Fruit fly (Drosophila melanogaster) whole organism, pupa: Measurements from ENCODE around the gene Creld.

ENCODE experiments used
- CG10348 ChIP-seq: fragments of 200-800 bp; sonication (Bioruptor generic); IDR thresholded peaks from 2 replicates; pipeline ENCODE4 v1.3.6; 2022; ENCODE audit warnings: missing biosample characterization, missing genetic modification characterization
- CG12605 ChIP-seq: fragments of 200-800 bp; sonication (Bioruptor generic); IDR thresholded peaks from 2 replicates; pipeline ENCODE4 v1.3.6; 2022; ENCODE audit warnings: missing biosample characterization, missing genetic modification characterization
- CG14655 ChIP-seq: fragments of 200-800 bp; sonication (Bioruptor generic); optimal IDR thresholded peaks from 3 replicates; lab custom pipeline; 2017; ENCODE audit warnings: mild to moderate bottlenecking, missing biosample characterization, missing genetic modification reagents, missing genetic modification characterization
- CG15710 ChIP-seq: fragments of 200-800 bp; sonication (Bioruptor generic); optimal IDR thresholded peaks from 2 replicates; lab custom pipeline; 2018; ENCODE audit warnings: missing biosample characterization, mild to moderate bottlenecking, missing genetic modification characterization, moderate library complexity
- CG17806 ChIP-seq: fragments of 200-800 bp; sonication (Bioruptor generic); optimal IDR thresholded peaks from 2 replicates; lab custom pipeline; 2018; ENCODE audit warnings: missing biosample characterization, mild to moderate bottlenecking, missing genetic modification characterization, moderate library complexity
- CG34367 ChIP-seq: fragments of 200-800 bp; sonication (Bioruptor generic); optimal IDR thresholded peaks from 2 replicates; lab custom pipeline; 2018; ENCODE audit warnings: missing biosample characterization, mild to moderate bottlenecking, missing genetic modification characterization
- CG4496 ChIP-seq: fragments of 200-800 bp; sonication (Bioruptor generic); IDR thresholded peaks from 3 replicates; pipeline ENCODE4 v1.3.6; 2022; ENCODE audit warnings: missing biosample characterization, missing genetic modification characterization
- CG9948 ChIP-seq: fragments of 200-800 bp; sonication (Bioruptor generic); optimal IDR thresholded peaks from 2 replicates; lab custom pipeline; 2018; ENCODE audit warnings: missing biosample characterization, mild to moderate bottlenecking, missing genetic modification characterization, moderate library complexity
- EcR ChIP-seq: fragments of 200-800 bp; sonication (Bioruptor generic); optimal IDR thresholded peaks from 3 replicates; lab custom pipeline; 2019; ENCODE audit warnings: missing biosample characterization, missing genetic modification characterization, mild to moderate bottlenecking, moderate library complexity, missing genetic modification reagents
- Pif1A ChIP-seq: fragments of 200-800 bp; sonication (Bioruptor generic); optimal IDR thresholded peaks from 3 replicates; lab custom pipeline; 2016; ENCODE audit warnings: missing biosample characterization, missing genetic modification characterization
- Snoo ChIP-seq: fragments of 200-800 bp; sonication (Bioruptor generic); optimal IDR thresholded peaks from 3 replicates; lab custom pipeline; 2017; ENCODE audit warnings: missing biosample characterization, mild to moderate bottlenecking, missing genetic modification characterization, inconsistent platforms
- gl ChIP-seq: fragments of 200-800 bp; sonication (Bioruptor generic); optimal IDR thresholded peaks from 2 replicates; lab custom pipeline; 2018; ENCODE audit warnings: missing biosample characterization, mild to moderate bottlenecking, missing genetic modification characterization
- rn ChIP-seq: fragments of 200-800 bp; sonication (Bioruptor generic); IDR thresholded peaks from 2 replicates; pipeline ENCODE4 v1.3.6; 2022; ENCODE audit warnings: missing biosample characterization, missing genetic modification characterization

- TF ChIP-seq Pif1A (GFP tag; lab: Kevin White, UChicago), result no peak
- TF ChIP-seq CG9948, result no peak
- TF ChIP-seq CG15710, result no peak
- TF ChIP-seq CG17806 (tag; lab: Kevin White, UChicago), result no peak
- no peak for TF ChIP-seq CG10348 (GFP tag; lab: Robert Waterston, UW)
- no peak for TF ChIP-seq gl (tag; lab: Kevin White, UChicago)
- TF ChIP-seq Snoo (tag; lab: Kevin White, UChicago), result no peak
- peak; percentile 87 for TF ChIP-seq EcR (GFP tag; lab: Kevin White, UChicago)
- peak; percentile 56 for TF ChIP-seq CG12605 (GFP tag; lab: Robert Waterston, UW)
- TF ChIP-seq CG14655 (GFP tag; lab: Kevin White, UChicago), result no peak
- TF ChIP-seq CG34367 (tag; lab: Kevin White, UChicago), result no peak
- TF ChIP-seq rn (GFP tag; lab: Robert Waterston, UW), result no peak
- peak; percentile 73; the same call in 2 of the 3 replicates for TF ChIP-seq CG4496 (GFP tag; lab: Robert Waterston, UW)
These were observed 19.3 kb downstream of the Creld start, which contains the start of gene CG4822 for dm6 chr2L:121456-121831.
